Fruit fly (Drosophila melanogaster) whole organism, wandering third instar larva: ENCODE results near the gene CG6276.
A peak's percentile ranks its signal among the peaks of the same experiment; 100 is the strongest.

Source experiments
- Abd-B ChIP-seq: fragments of >200 bp; optimal IDR thresholded peaks from 2 replicates; lab custom pipeline; 2017; ENCODE audit warnings: missing biosample characterization, missing genetic modification characterization
- CG32264 ChIP-seq: fragments of 200-800 bp; sonication (Bioruptor generic); optimal IDR thresholded peaks from 2 replicates; lab custom pipeline; 2016; ENCODE audit warnings: missing biosample characterization, missing genetic modification characterization
- CG9705 ChIP-seq: fragments of 200-800 bp; sonication (Bioruptor generic); optimal IDR thresholded peaks from 2 replicates; lab custom pipeline; 2018; ENCODE audit warnings: missing biosample characterization, mild to moderate bottlenecking, missing genetic modification characterization
- CrebA ChIP-seq: fragments of 200-800 bp; sonication (Bioruptor generic); optimal IDR thresholded peaks from 2 replicates; lab custom pipeline; 2016; ENCODE audit warnings: missing biosample characterization, mild to moderate bottlenecking, missing genetic modification characterization, borderline replicate concordance
- Dfd ChIP-seq: fragments of >200 bp; optimal IDR thresholded peaks from 2 replicates; lab custom pipeline; 2017; ENCODE audit warnings: missing biosample characterization, missing genetic modification characterization
- Dif ChIP-seq: fragments of 200-275, 200-300 bp; sonication (Bioruptor generic); optimal IDR thresholded peaks from 2 replicates; lab custom pipeline; 2018; ENCODE audit warnings: missing biosample characterization, missing genetic modification characterization; ENCODE audit not compliant: partially characterized antibody
- GATAd ChIP-seq: sonication (Bioruptor generic); optimal IDR thresholded peaks from 2 replicates; lab custom pipeline; 2016; ENCODE audit warnings: missing biosample characterization, missing genetic modification characterization
- HLH106 ChIP-seq: fragments of 200-800 bp; optimal IDR thresholded peaks from 3 replicates; lab custom pipeline; 2019; ENCODE audit warnings: missing biosample characterization, mild to moderate bottlenecking, missing genetic modification characterization, moderate library complexity
- Hnf4 ChIP-seq: fragments of 200-800 bp; sonication (Bioruptor generic); optimal IDR thresholded peaks from 2 replicates; lab custom pipeline; 2016; ENCODE audit warnings: missing biosample characterization, mild to moderate bottlenecking, missing genetic modification characterization
- Hr78 ChIP-seq: fragments of >200 bp; optimal IDR thresholded peaks from 2 replicates; lab custom pipeline; 2017; ENCODE audit warnings: missing biosample characterization, missing genetic modification characterization
- Jra ChIP-seq: sonication (Bioruptor generic); optimal IDR thresholded peaks from 2 replicates; lab custom pipeline; 2016; ENCODE audit warnings: missing biosample characterization, missing genetic modification characterization
- Mio ChIP-seq: sonication (Bioruptor generic); optimal IDR thresholded peaks from 2 replicates; lab custom pipeline; 2016; ENCODE audit warnings: missing biosample characterization, missing genetic modification characterization
- Myc ChIP-seq: fragments of >200 bp; optimal IDR thresholded peaks from 2 replicates; lab custom pipeline; 2017
- N ChIP-seq: fragments of >200 bp; optimal IDR thresholded peaks from 2 replicates; lab custom pipeline; 2018; ENCODE audit warnings: missing biosample characterization, missing external identifiers, missing genetic modification characterization
- Rel ChIP-seq, 2 experiments: fragments of 200-800 bp; sonication (Bioruptor generic) in 1 of 2; optimal IDR thresholded peaks; 2 replicates in 1 of 2; 3 replicates in 1 of 2; lab custom pipeline; 2016 to 2019; ENCODE audit warnings: mild to moderate bottlenecking in 2 of 2, missing biosample characterization in 2 of 2, missing genetic modification characterization in 2 of 2, moderate library complexity in 1 of 2
- Sp1 ChIP-seq: fragments of 200-800 bp; sonication (Bioruptor generic); optimal IDR thresholded peaks from 3 replicates; lab custom pipeline; 2019; ENCODE audit warnings: missing biosample characterization, mild to moderate bottlenecking, missing genetic modification characterization, moderate library complexity
- Vsx2 ChIP-seq: fragments of 200-300, 225-300 bp; sonication (Bioruptor generic); optimal IDR thresholded peaks from 2 replicates; lab custom pipeline; 2018; ENCODE audit warnings: missing biosample characterization, missing genetic modification characterization; ENCODE audit not compliant: partially characterized antibody
- br ChIP-seq: fragments of 200-800 bp; sonication (Bioruptor generic); optimal IDR thresholded peaks from 2 replicates; lab custom pipeline; 2016; ENCODE audit warnings: missing biosample characterization, missing genetic modification characterization
- brk ChIP-seq: fragments of 200-800 bp; sonication (Bioruptor generic); optimal IDR thresholded peaks from 2 replicates; lab custom pipeline; 2016; ENCODE audit warnings: missing biosample characterization, mild to moderate bottlenecking, missing genetic modification characterization
- dl ChIP-seq, 2 experiments: fragments of 175-275, 200-275 bp in 1 of 2; fragments of 200-275 bp in 1 of 2; sonication (Bioruptor generic); optimal IDR thresholded peaks; lab custom pipeline; 2018; ENCODE audit warnings: mild to moderate bottlenecking in 2 of 2, missing biosample characterization in 2 of 2, missing genetic modification characterization in 2 of 2, moderate library complexity in 2 of 2; ENCODE audit not compliant: partially characterized antibody in 2 of 2, insufficient read depth in 1 of 2
- dmrt93B ChIP-seq: fragments of 200-800 bp; sonication (Bioruptor generic); optimal IDR thresholded peaks from 2 replicates; lab custom pipeline; 2018; ENCODE audit warnings: missing biosample characterization, mild to moderate bottlenecking, missing genetic modification characterization
- dsf ChIP-seq: sonication (Bioruptor generic); optimal IDR thresholded peaks from 2 replicates; lab custom pipeline; 2016; ENCODE audit warnings: missing biosample characterization, missing genetic modification characterization, borderline replicate concordance
- ey ChIP-seq: fragments of 200-800 bp; sonication (Bioruptor generic); optimal IDR thresholded peaks from 2 replicates; lab custom pipeline; 2016; ENCODE audit warnings: missing biosample characterization, missing genetic modification characterization
- foxo ChIP-seq, 2 experiments: fragments of 200-800 bp; sonication (Bioruptor generic); optimal IDR thresholded peaks; 2 replicates in 1 of 2; 3 replicates in 1 of 2; lab custom pipeline; 2016 to 2017; ENCODE audit warnings: missing biosample characterization in 2 of 2, missing genetic modification characterization in 2 of 2
- jim ChIP-seq: fragments of 175-275, 200-325 bp; sonication (Bioruptor generic); optimal IDR thresholded peaks from 2 replicates; lab custom pipeline; 2016; ENCODE audit warnings: missing biosample characterization, mild to moderate bottlenecking, missing genetic modification characterization
- lola ChIP-seq: fragments of >200 bp; optimal IDR thresholded peaks from 2 replicates; lab custom pipeline; 2017; ENCODE audit warnings: missing biosample characterization, missing genetic modification characterization
- pan ChIP-seq: fragments of >200 bp; optimal IDR thresholded peaks from 2 replicates; lab custom pipeline; 2017
- rgr ChIP-seq: fragments of 200-800 bp; sonication (Bioruptor generic); optimal IDR thresholded peaks from 3 replicates; lab custom pipeline; 2016; ENCODE audit warnings: missing biosample characterization, mild to moderate bottlenecking, missing genetic modification characterization
- sage ChIP-seq: fragments of 200-800 bp; sonication (Bioruptor generic); optimal IDR thresholded peaks from 2 replicates; lab custom pipeline; 2016; ENCODE audit warnings: missing biosample characterization, mild to moderate bottlenecking, missing genetic modification characterization
- sv ChIP-seq: fragments of 200-800 bp; sonication (Bioruptor generic); optimal IDR thresholded peaks from 3 replicates; lab custom pipeline; 2016; ENCODE audit warnings: missing biosample characterization, missing genetic modification characterization
- tai ChIP-seq: sonication (Bioruptor generic); optimal IDR thresholded peaks from 2 replicates; lab custom pipeline; 2016; ENCODE audit warnings: missing biosample characterization, missing genetic modification characterization
- usp ChIP-seq: fragments of >200 bp; optimal IDR thresholded peaks from 2 replicates; lab custom pipeline; 2017; ENCODE audit warnings: missing biosample characterization, missing genetic modification characterization
- woc ChIP-seq: sonication (Bioruptor generic); optimal IDR thresholded peaks from 2 replicates; lab custom pipeline; 2016; ENCODE audit warnings: missing biosample characterization, mild to moderate bottlenecking, missing genetic modification characterization

The CG6276 gene

DNA sequence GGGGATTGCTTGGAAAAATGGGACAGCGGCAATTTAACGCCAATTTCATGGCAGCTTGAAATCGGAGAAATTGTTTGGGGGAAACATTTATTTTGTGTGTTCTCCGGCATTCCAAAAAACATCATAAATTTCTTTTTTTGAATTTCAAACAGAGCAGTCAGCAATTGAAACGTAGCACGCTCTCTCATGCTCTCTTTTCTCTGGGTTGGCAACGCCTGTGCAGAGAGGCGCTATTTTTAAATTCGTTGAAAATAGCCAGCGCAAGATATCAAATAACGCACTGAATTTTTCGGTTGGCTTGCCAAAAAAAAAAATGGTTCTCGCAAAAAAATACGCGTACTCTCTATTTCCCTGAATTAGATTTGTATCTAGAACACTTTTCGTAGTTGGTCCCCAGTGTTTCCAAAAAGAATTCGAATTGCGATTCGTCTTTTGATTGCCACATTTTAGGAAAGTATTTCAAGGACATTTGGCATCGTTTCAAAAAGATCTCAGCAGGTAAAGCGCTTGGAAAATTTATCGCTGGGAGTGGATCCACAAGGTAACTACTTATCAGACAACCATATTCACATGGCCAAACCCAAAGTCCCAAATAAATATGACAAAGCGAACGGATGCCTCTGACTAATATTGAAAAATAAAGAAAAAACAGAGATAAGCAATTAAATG is 33.7 kb downstream of the CG6276 start:
- TF ChIP-seq dmrt93B (no peak), CG32264 (GFP tag; lab: Kevin White, UChicago) (no peak), N (no peak), rgr (peak; percentile 7), Sp1 (no peak), Abd-B (GFP tag; lab: Kevin White, UChicago) (no peak), sage (GFP tag; lab: Kevin White, UChicago) (no peak), Dif (GFP tag; lab: Kevin White, UChicago) (peak; percentile 87), dl (GFP tag; optimal IDR thresholded peaks at IDR 0.05; lab: Kevin White, UChicago; ENCODE audit: insufficient read depth in 1 of 2, partially characterized antibody in 2 of 2) (peak in 1 of 2 experiments; percentile 51), Vsx2 (GFP tag; lab: Kevin White, UChicago) (peak; percentile 56), Jra (GFP tag; lab: Kevin White, UChicago) (no peak), tai (no peak)

DNA sequence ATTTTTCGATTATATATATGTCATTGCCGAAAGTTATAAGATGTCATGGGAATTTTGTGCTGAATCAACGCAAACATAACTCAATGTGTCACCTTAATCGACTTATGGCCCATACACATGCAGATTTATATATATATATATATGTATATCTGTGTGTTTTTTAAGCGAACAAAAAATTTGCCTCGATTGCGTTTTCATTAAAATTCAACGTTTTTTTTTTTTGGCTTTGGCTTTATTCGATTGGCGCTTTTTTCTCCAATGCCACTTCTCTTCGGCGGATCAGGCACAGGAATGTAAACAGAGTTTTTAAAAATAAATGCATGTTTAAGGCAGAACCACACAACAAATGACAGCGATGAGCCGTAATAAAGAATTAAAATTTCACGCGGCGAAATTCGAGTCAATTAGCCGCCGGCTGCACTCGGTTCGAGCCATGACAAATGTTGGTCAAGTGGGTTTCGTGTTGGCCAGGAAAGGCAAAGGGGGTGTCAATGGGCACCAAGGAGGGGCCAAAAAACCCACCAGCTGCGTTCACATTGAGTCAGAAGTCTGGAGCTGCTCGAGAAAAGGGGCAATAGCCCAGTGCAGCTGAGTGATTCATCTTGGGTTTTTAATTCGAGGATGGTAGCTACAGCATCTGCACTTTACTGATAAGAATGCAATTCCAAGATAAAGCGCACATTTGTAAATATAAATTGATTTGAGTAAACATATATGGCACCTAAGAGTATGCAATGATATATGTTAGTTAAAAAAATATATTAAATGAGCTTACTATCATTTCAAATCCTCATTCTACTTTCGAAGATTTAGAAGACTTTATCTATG is 36.7 kb downstream of the CG6276 start:
- TF ChIP-seq Rel (GFP tag; optimal IDR thresholded peaks at IDR 0.05; lab: Kevin White, UChicago) (no peak), Rel (tag; optimal IDR thresholded peaks at IDR 0.05; lab: Kevin White, UChicago) (peak; percentile 15), Abd-B (GFP tag; lab: Kevin White, UChicago) (no peak)

- TF ChIP-seq tai (no peak), woc (GFP tag; lab: Kevin White, UChicago) (no peak), ey (no peak), CG32264 (GFP tag; lab: Kevin White, UChicago) (no peak), Mio (GFP tag; lab: Kevin White, UChicago) (no peak), dsf (GFP tag; lab: Kevin White, UChicago) (no peak), GATAd (no peak), br (GFP tag; lab: Kevin White, UChicago) (no peak), Dif (GFP tag; lab: Kevin White, UChicago) (no peak)
Observed at dm6 chr3R:15282326-15282725, 37.5 kb downstream of the CG6276 start.

dm6 chr3R:15281335-15281963 is 38.4 kb downstream of the CG6276 start:
- TF ChIP-seq brk (GFP tag; lab: Kevin White, UChicago) (no peak), Mio (GFP tag; lab: Kevin White, UChicago) (no peak), dl (GFP tag; optimal IDR thresholded peaks at IDR 0.05; lab: Kevin White, UChicago; ENCODE audit: insufficient read depth in 1 of 2, partially characterized antibody in 2 of 2) (peak in 1 of 2 experiments; percentile 3), Rel (GFP tag; optimal IDR thresholded peaks at IDR 0.05; lab: Kevin White, UChicago) (no peak), Rel (tag; optimal IDR thresholded peaks at IDR 0.05; lab: Kevin White, UChicago) (no peak), GATAd (no peak), ey (no peak)

- TF ChIP-seq N (no peak), dmrt93B (peak; percentile 51), usp (GFP tag; lab: Kevin White, UChicago) (no peak), jim (GFP tag; lab: Kevin White, UChicago) (no peak), brk (GFP tag; lab: Kevin White, UChicago) (no peak), rgr (peak; percentile 46), GATAd (no peak), Rel (GFP tag; optimal IDR thresholded peaks at IDR 0.05; lab: Kevin White, UChicago) (no peak), Rel (tag; optimal IDR thresholded peaks at IDR 0.05; lab: Kevin White, UChicago) (no peak), Vsx2 (GFP tag; lab: Kevin White, UChicago) (no peak), Myc (lab: Kevin White, UChicago) (no peak), sage (GFP tag; lab: Kevin White, UChicago) (peak; percentile 16), HLH106 (tag; lab: Kevin White, UChicago) (peak; percentile 66), Jra (GFP tag; lab: Kevin White, UChicago) (no peak), Sp1 (peak; percentile 71), Hnf4 (GFP tag; lab: Kevin White, UChicago) (no peak), Dfd (GFP tag; lab: Kevin White, UChicago) (no peak), br (GFP tag; lab: Kevin White, UChicago) (peak; percentile 33), Dif (GFP tag; lab: Kevin White, UChicago) (peak; percentile 23), dsf (GFP tag; lab: Kevin White, UChicago) (no peak), sv (peak; percentile 20), CrebA (GFP tag; lab: Kevin White, UChicago) (no peak), ey (peak; percentile 34), foxo (GFP tag; optimal IDR thresholded peaks at IDR 0.05; lab: Kevin White, UChicago) (peak in 1 of 2 experiments; percentile 63), woc (GFP tag; lab: Kevin White, UChicago) (peak; percentile 24), Abd-B (GFP tag; lab: Kevin White, UChicago) (no peak), CG9705 (GFP tag; lab: Kevin White, UChicago) (no peak), lola (GFP tag; lab: Kevin White, UChicago) (no peak), Mio (GFP tag; lab: Kevin White, UChicago) (no peak), pan (lab: Kevin White, UChicago) (no peak), Hr78 (no peak)
Observed at dm6 chr3R:15280619-15281334, 39.1 kb downstream of the CG6276 start.
